Fruit fly (Drosophila melanogaster): ENCODE measurements around the gene Aven.
A peak's percentile ranks its signal among the peaks of the same experiment; 100 is the strongest.

Gene Aven

dm6 chrX:12631317-12632156 is 2.1 kb upstream of the Aven start, which contains the start of gene Tomosyn (continued):
- TF ChIP-seq ase (GFP tag; IDR thresholded peaks at IDR 0.05), result no peak
- no peak for TF ChIP-seq Trl (optimal IDR thresholded peaks at IDR 0.05)
- TF ChIP-seq Trl (GFP tag; optimal IDR thresholded peaks at IDR 0.05), result peak; percentile 23
- peak; percentile 82 for TF ChIP-seq BEAF-32 (GFP tag; optimal IDR thresholded peaks at IDR 0.05)
- TF ChIP-seq CG4424 (GFP tag; optimal IDR thresholded peaks at IDR 0.05), result peak; percentile 22
- TF ChIP-seq CG12071 (GFP tag; optimal IDR thresholded peaks at IDR 0.05), result no peak
- TF ChIP-seq so (GFP tag; IDR thresholded peaks at IDR 0.05), result no peak
- TF ChIP-seq CG10321 (GFP tag; IDR thresholded peaks at IDR 0.05), result no peak
- TF ChIP-seq CG18599 (GFP tag; optimal IDR thresholded peaks at IDR 0.05), result peak; percentile 49
- TF ChIP-seq pan (optimal IDR thresholded peaks at IDR 0.05), result no peak
- TF ChIP-seq pan (GFP tag; optimal IDR thresholded peaks at IDR 0.05 in 1 of 2, IDR thresholded peaks at IDR 0.05 in 1 of 2), result no peak
- no peak for TF ChIP-seq HLHmδ (GFP tag; optimal IDR thresholded peaks at IDR 0.05)
- no peak for TF ChIP-seq CkIIα-i1 (GFP tag; IDR thresholded peaks at IDR 0.05)
- peak; percentile 27 for TF ChIP-seq chn (GFP tag; optimal IDR thresholded peaks at IDR 0.05)
- TF ChIP-seq gcm2 (GFP tag; optimal IDR thresholded peaks at IDR 0.05), result no peak
- peak; percentile 7 for TF ChIP-seq Chrac-16 (GFP tag; optimal IDR thresholded peaks at IDR 0.05)
- no peak for TF ChIP-seq CG31224 (GFP tag; IDR thresholded peaks at IDR 0.05)
- peak; percentile 72 for TF ChIP-seq MBD-R2 (GFP tag; IDR thresholded peaks at IDR 0.05)
- no peak for TF ChIP-seq CG4282 (GFP tag; optimal IDR thresholded peaks at IDR 0.05)
- no peak for TF ChIP-seq CG1832 (GFP tag; optimal IDR thresholded peaks at IDR 0.05)
- TF ChIP-seq BtbVII (GFP tag; optimal IDR thresholded peaks at IDR 0.05), result peak; percentile 4
- TF ChIP-seq gce (GFP tag; IDR thresholded peaks at IDR 0.05), result no peak
- no peak for TF ChIP-seq Camta (GFP tag; optimal IDR thresholded peaks at IDR 0.05)
- TF ChIP-seq danr (GFP tag; IDR thresholded peaks at IDR 0.05), result no peak
- no peak for TF ChIP-seq stc (GFP tag; IDR thresholded peaks at IDR 0.05)
- TF ChIP-seq ac (GFP tag; optimal IDR thresholded peaks at IDR 0.05), result no peak
- TF ChIP-seq eve (GFP tag; optimal IDR thresholded peaks at IDR 0.05), result no peak
- peak; percentile 65 for TF ChIP-seq CG11504 (tag; optimal IDR thresholded peaks at IDR 0.05)
- TF ChIP-seq sima (GFP tag; optimal IDR thresholded peaks at IDR 0.05), result no peak
- peak; percentile 41; the same call in 2 of the 3 replicates for TF ChIP-seq ci (GFP tag; IDR thresholded peaks at IDR 0.05)
- no peak for TF ChIP-seq Atf3 (GFP tag; optimal IDR thresholded peaks at IDR 0.05)
- TF ChIP-seq hth (optimal IDR thresholded peaks at IDR 0.05), result no peak
- no peak for TF ChIP-seq peb (GFP tag; IDR thresholded peaks at IDR 0.05)
- no peak for TF ChIP-seq CG30431 (GFP tag; optimal IDR thresholded peaks at IDR 0.05)
- TF ChIP-seq CG14050 (GFP tag; IDR thresholded peaks at IDR 0.05), result no peak; the same call in 2 of the 3 replicates
- TF ChIP-seq CG18262 (tag; optimal IDR thresholded peaks at IDR 0.05), result peak; percentile 59
- peak; percentile 84 for TF ChIP-seq scrt (GFP tag; optimal IDR thresholded peaks at IDR 0.05)
- no peak; the same call in 2 of the 3 replicates for TF ChIP-seq croc (GFP tag; conservative IDR thresholded peaks at IDR 0.05)
- no peak for TF ChIP-seq CG17186 (GFP tag; optimal IDR thresholded peaks at IDR 0.05)
- no peak for TF ChIP-seq CG5245 (GFP tag; optimal IDR thresholded peaks at IDR 0.05)
- TF ChIP-seq sd (tag; optimal IDR thresholded peaks at IDR 0.05), result peak; percentile 98
- no peak for TF ChIP-seq NFAT (GFP tag; IDR thresholded peaks at IDR 0.05)
- no peak for TF ChIP-seq CG10431 (GFP tag; optimal IDR thresholded peaks at IDR 0.05)
- peak; percentile 2 for TF ChIP-seq fu2 (GFP tag; optimal IDR thresholded peaks at IDR 0.05)
- no peak for TF ChIP-seq disco-r (GFP tag; optimal IDR thresholded peaks at IDR 0.05)
- peak; percentile 40 for TF ChIP-seq exex (tag; optimal IDR thresholded peaks at IDR 0.05)
- TF ChIP-seq Ravus (GFP tag; IDR thresholded peaks at IDR 0.05), result no peak
- 0 out of 2 replicates have a peak, but pooled peaks have one; percentile 15 for TF ChIP-seq CG6272 (GFP tag; IDR thresholded peaks at IDR 0.05)
- TF ChIP-seq CG15479 (GFP tag; optimal IDR thresholded peaks at IDR 0.05), result no peak
- TF ChIP-seq CG10274 (GFP tag; optimal IDR thresholded peaks at IDR 0.05), result no peak
- peak; percentile 34 for TF ChIP-seq YL-1 (GFP tag; optimal IDR thresholded peaks at IDR 0.05)
